Fruit fly (Drosophila melanogaster): ENCODE results near the gene Dred.

Dred gene

dm6 chr3L:19500698-19501097 is 43.3 kb downstream of the Dred start, which contains the start of gene CG9451:
CG9451 (minus strand) TSS chr3L:19500798.
- no peak for TF ChIP-seq Myc (optimal IDR thresholded peaks at IDR 0.05)
- TF ChIP-seq insv (optimal IDR thresholded peaks at IDR 0.05) = no peak
- no peak for TF ChIP-seq h (optimal IDR thresholded peaks at IDR 0.05)
- no peak for TF ChIP-seq Sin3A (optimal IDR thresholded peaks at IDR 0.05)
- TF ChIP-seq ttk (optimal IDR thresholded peaks at IDR 0.05) = no peak
- no peak for TF ChIP-seq psq (optimal IDR thresholded peaks at IDR 0.05)

DNA sequence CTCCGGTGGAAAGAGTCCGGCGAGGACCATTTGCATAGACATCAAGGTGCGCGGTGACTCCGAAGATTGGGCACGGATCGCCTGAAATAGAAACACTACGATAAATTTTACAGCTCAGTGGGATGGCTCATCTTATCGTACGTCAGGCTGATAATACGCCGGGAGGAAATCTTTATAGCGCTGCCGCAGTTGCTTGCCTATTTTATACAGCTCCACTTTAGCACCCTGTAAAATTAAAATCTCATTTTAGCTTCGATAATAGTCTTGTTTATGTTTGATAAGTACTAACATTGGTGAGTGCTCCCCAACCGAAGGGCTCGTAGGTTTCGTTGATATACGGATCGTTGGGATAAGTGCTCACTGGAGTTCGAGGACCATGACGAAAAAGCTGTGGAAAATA is 44.7 kb downstream of the Dred start:
- TF ChIP-seq ttk (optimal IDR thresholded peaks at IDR 0.05) (no peak), Myc (optimal IDR thresholded peaks at IDR 0.05) (no peak), psq (optimal IDR thresholded peaks at IDR 0.05) (no peak), insv (optimal IDR thresholded peaks at IDR 0.05) (no peak), Sin3A (optimal IDR thresholded peaks at IDR 0.05) (no peak), h (optimal IDR thresholded peaks at IDR 0.05) (no peak)

dm6 chr3L:19497623-19498022 is 46.4 kb downstream of the Dred start, which contains the start of gene CG9449:
CG9449 (minus strand) TSS chr3L:19497723.
- TF ChIP-seq insv (optimal IDR thresholded peaks at IDR 0.05) (no peak), h (optimal IDR thresholded peaks at IDR 0.05) (no peak), ttk (optimal IDR thresholded peaks at IDR 0.05) (no peak), Sin3A (optimal IDR thresholded peaks at IDR 0.05) (no peak), Myc (optimal IDR thresholded peaks at IDR 0.05) (no peak), psq (optimal IDR thresholded peaks at IDR 0.05) (no peak)

DNA sequence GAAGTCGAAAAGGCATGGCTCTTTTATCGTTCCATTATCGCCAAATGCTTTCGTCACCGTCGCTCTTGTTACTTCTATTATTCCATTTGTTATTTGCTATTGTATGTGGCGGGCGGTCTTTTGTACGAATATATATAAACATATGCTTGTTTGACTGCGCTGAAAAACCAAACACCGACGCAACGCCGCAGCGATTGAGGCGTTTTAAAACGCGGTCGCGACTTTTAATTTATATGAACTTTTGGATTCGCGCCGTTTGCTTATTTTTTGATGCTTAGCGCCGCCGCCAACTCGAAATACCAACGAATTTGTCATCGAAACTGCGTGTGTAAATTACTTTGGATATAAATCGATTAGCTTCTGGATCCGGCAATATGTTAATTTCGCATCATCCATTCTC is 46.9 kb downstream of the Dred start:
- no peak for TF ChIP-seq Sin3A (optimal IDR thresholded peaks at IDR 0.05)
- TF ChIP-seq ttk (optimal IDR thresholded peaks at IDR 0.05) = no peak
- TF ChIP-seq Myc (optimal IDR thresholded peaks at IDR 0.05) = no peak
- no peak for TF ChIP-seq insv (optimal IDR thresholded peaks at IDR 0.05)
- TF ChIP-seq h (optimal IDR thresholded peaks at IDR 0.05) = no peak
- TF ChIP-seq psq (optimal IDR thresholded peaks at IDR 0.05) = no peak

dm6 chr3L:19496600-19496999 is 47.4 kb downstream of the Dred start:
- TF ChIP-seq ttk (optimal IDR thresholded peaks at IDR 0.05) = no peak
- TF ChIP-seq Sin3A (optimal IDR thresholded peaks at IDR 0.05) = no peak
- no peak for TF ChIP-seq Myc (optimal IDR thresholded peaks at IDR 0.05)
- no peak for TF ChIP-seq insv (optimal IDR thresholded peaks at IDR 0.05)
- no peak for TF ChIP-seq psq (optimal IDR thresholded peaks at IDR 0.05)
- TF ChIP-seq h (optimal IDR thresholded peaks at IDR 0.05) = no peak

dm6 chr3L:19495991-19496588 is 47.9 kb downstream of the Dred start:
- TF ChIP-seq Myc (optimal IDR thresholded peaks at IDR 0.05) (no peak), Sin3A (optimal IDR thresholded peaks at IDR 0.05) (no peak), psq (optimal IDR thresholded peaks at IDR 0.05) (no peak), ttk (optimal IDR thresholded peaks at IDR 0.05) (no peak), h (optimal IDR thresholded peaks at IDR 0.05) (no peak), insv (optimal IDR thresholded peaks at IDR 0.05) (no peak)

DNA sequence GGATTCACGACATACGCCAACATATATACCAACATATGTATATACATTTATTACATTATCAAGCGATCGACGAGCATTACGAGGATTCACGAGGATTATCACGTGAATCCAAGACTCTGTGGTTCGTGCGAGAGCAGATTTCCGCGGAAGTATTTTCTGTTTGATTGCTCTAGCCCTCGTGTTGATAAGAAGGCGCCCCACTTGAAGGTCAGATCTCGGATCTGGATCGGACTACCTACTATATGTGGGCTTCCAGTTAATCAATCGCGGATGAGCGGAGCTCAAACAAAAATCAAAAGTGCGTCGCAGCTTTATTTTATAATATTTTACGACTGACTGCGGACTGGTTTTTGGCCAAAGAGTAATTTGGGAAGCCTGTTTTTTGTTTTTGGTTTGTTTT is 49.1 kb downstream of the Dred start:
- TF ChIP-seq h (optimal IDR thresholded peaks at IDR 0.05) (no peak), psq (optimal IDR thresholded peaks at IDR 0.05) (no peak), ttk (optimal IDR thresholded peaks at IDR 0.05) (no peak), Myc (optimal IDR thresholded peaks at IDR 0.05) (no peak), insv (optimal IDR thresholded peaks at IDR 0.05) (no peak), Sin3A (optimal IDR thresholded peaks at IDR 0.05) (no peak)

Data from Kc167 (cell line).